Fruit fly (Drosophila melanogaster) whole organism, embryonic: ENCODE results near the gene Arfip.

Experiments used
- B-H2 ChIP-seq: fragments of 200-800 bp; sonication (Bioruptor generic); optimal IDR thresholded peaks from 2 replicates; lab custom pipeline; 2018; ENCODE audit warnings: missing biosample characterization, mild to moderate bottlenecking, missing genetic modification characterization
- BEAF-32 ChIP-seq: fragments of 200-800 bp; sonication (Bioruptor generic); optimal IDR thresholded peaks from 3 replicates; lab custom pipeline; 2017; ENCODE audit warnings: missing biosample characterization, missing genetic modification characterization, mild to moderate bottlenecking, moderate library complexity, missing genetic modification reagents
- Bgb ChIP-seq: fragments of 200-800 bp; sonication (Bioruptor generic); IDR thresholded peaks from 2 replicates; pipeline ENCODE4 v1.3.6; 2022; ENCODE audit warnings: missing biosample characterization, missing genetic modification characterization; ENCODE audit not compliant: partially characterized antibody
- Blimp-1 ChIP-seq: fragments of 200-800 bp; sonication (Bioruptor generic); optimal IDR thresholded peaks from 3 replicates; lab custom pipeline; 2018; ENCODE audit warnings: missing biosample characterization, missing genetic modification characterization, mild to moderate bottlenecking, moderate library complexity, missing genetic modification reagents
- CG10209 ChIP-seq: fragments of 200-800 bp; sonication (Bioruptor generic); optimal IDR thresholded peaks from 3 replicates; lab custom pipeline; 2017; ENCODE audit warnings: missing biosample characterization, mild to moderate bottlenecking, missing genetic modification characterization, missing genetic modification reagents
- CG11695 ChIP-seq: fragments of 200-800 bp; sonication (Bioruptor generic); IDR thresholded peaks from 3 replicates; pipeline ENCODE4 v1.3.6; 2022; ENCODE audit warnings: missing biosample characterization, missing genetic modification characterization
- CG12071 ChIP-seq: fragments of 200-800 bp; sonication (Bioruptor generic); optimal IDR thresholded peaks from 3 replicates; lab custom pipeline; 2018; ENCODE audit warnings: missing biosample characterization, mild to moderate bottlenecking, missing genetic modification characterization
- CG12769 ChIP-seq: fragments of 200-800 bp; sonication (Bioruptor generic); optimal IDR thresholded peaks from 2 replicates; lab custom pipeline; 2019; ENCODE audit warnings: missing biosample characterization, mild to moderate bottlenecking, missing genetic modification characterization, moderate library complexity
- CG13287 ChIP-seq: fragments of 200-800 bp; sonication (Bioruptor generic); IDR thresholded peaks from 2 replicates; pipeline ENCODE4 v1.3.6; 2022; ENCODE audit warnings: missing biosample characterization, missing genetic modification characterization; ENCODE audit not compliant: partially characterized antibody
- CG15601 ChIP-seq: fragments of 200-800 bp; sonication (Bioruptor generic); optimal IDR thresholded peaks from 3 replicates; lab custom pipeline; 2019; ENCODE audit warnings: missing biosample characterization, mild to moderate bottlenecking, missing genetic modification characterization, moderate library complexity
- CG1603 ChIP-seq: fragments of 200-800 bp; sonication (Bioruptor generic); optimal IDR thresholded peaks from 2 replicates; lab custom pipeline; 2019; ENCODE audit warnings: missing biosample characterization, mild to moderate bottlenecking, missing genetic modification characterization, moderate library complexity
- CG17912 ChIP-seq: fragments of 200-800 bp; sonication (Bioruptor generic); optimal IDR thresholded peaks from 2 replicates; lab custom pipeline; 2018; ENCODE audit warnings: missing biosample characterization, mild to moderate bottlenecking, missing genetic modification characterization
- CG18619 ChIP-seq: fragments of 200-800 bp; sonication (Bioruptor generic); optimal IDR thresholded peaks from 3 replicates; lab custom pipeline; 2017; ENCODE audit warnings: missing biosample characterization, mild to moderate bottlenecking, missing genetic modification characterization
- CG2116 ChIP-seq: fragments of 200-800 bp; sonication (Bioruptor generic); optimal IDR thresholded peaks from 3 replicates; lab custom pipeline; 2018; ENCODE audit warnings: missing biosample characterization, mild to moderate bottlenecking, missing genetic modification characterization
- CG30403 ChIP-seq: fragments of 200-800 bp; sonication (Bioruptor generic); optimal IDR thresholded peaks from 3 replicates; lab custom pipeline; 2016; ENCODE audit warnings: missing biosample characterization, missing genetic modification characterization
- CG31224 ChIP-seq: fragments of 200-800 bp; sonication (Bioruptor generic); IDR thresholded peaks from 2 replicates; pipeline ENCODE4 v1.3.6; 2022; ENCODE audit warnings: missing biosample characterization, missing genetic modification characterization
- CG34224 ChIP-seq: fragments of 200-800 bp; sonication (Bioruptor generic); IDR thresholded peaks from 3 replicates; pipeline ENCODE4 v1.3.6; 2022; ENCODE audit warnings: missing biosample characterization, missing genetic modification characterization; ENCODE audit not compliant: partially characterized antibody
- CG3995 ChIP-seq: fragments of 200-800 bp; sonication (Bioruptor generic); optimal IDR thresholded peaks from 3 replicates; lab custom pipeline; 2016; ENCODE audit warnings: missing biosample characterization, missing genetic modification characterization
- CG4328 ChIP-seq: fragments of 200-800 bp; sonication (Bioruptor generic); optimal IDR thresholded peaks from 3 replicates; lab custom pipeline; 2017; ENCODE audit warnings: missing biosample characterization, missing genetic modification reagents, missing genetic modification characterization
- CG7357 ChIP-seq: fragments of 200-800 bp; sonication (Bioruptor generic); IDR thresholded peaks from 3 replicates; pipeline ENCODE4 v1.3.6; 2022; ENCODE audit warnings: missing biosample characterization, missing genetic modification characterization
- CG8478 ChIP-seq: fragments of >200 bp; optimal IDR thresholded peaks from 2 replicates; lab custom pipeline; 2018
- CoRest ChIP-seq: fragments of 200-800 bp; sonication (Bioruptor generic); optimal IDR thresholded peaks from 3 replicates; lab custom pipeline; 2018; ENCODE audit warnings: missing biosample characterization, mild to moderate bottlenecking, missing genetic modification characterization, moderate library complexity
- E2f1 ChIP-seq: fragments of 200-800 bp; sonication (Bioruptor generic); IDR thresholded peaks from 2 replicates; pipeline ENCODE4 v1.3.6; 2022; ENCODE audit warnings: missing biosample characterization, missing genetic modification characterization
- E2f2 ChIP-seq: fragments of 200-800 bp; sonication (Bioruptor generic); IDR thresholded peaks from 2 replicates; pipeline ENCODE4 v1.3.6; 2022; ENCODE audit warnings: missing biosample characterization, missing genetic modification characterization
- Hand ChIP-seq: fragments of 200-800 bp; sonication (Bioruptor generic); optimal IDR thresholded peaks from 2 replicates; lab custom pipeline; 2017; ENCODE audit warnings: mild to moderate bottlenecking, missing biosample characterization, missing genetic modification reagents, missing genetic modification characterization
- Jarid2 ChIP-seq: fragments of 200-800 bp; sonication (Bioruptor generic); optimal IDR thresholded peaks from 3 replicates; lab custom pipeline; 2017; ENCODE audit warnings: mild to moderate bottlenecking, missing biosample characterization, missing genetic modification reagents, missing genetic modification characterization
- Max ChIP-seq: fragments of 200-800 bp; sonication (Bioruptor generic); optimal IDR thresholded peaks from 2 replicates; lab custom pipeline; 2016; ENCODE audit warnings: missing biosample characterization, mild to moderate bottlenecking, missing genetic modification characterization
- Med ChIP-seq: fragments of 200-800 bp; sonication (Bioruptor generic); peaks from one replicate; lab custom pipeline; 2016; ENCODE audit warnings: missing biosample characterization, missing genetic modification characterization, mild to moderate bottlenecking, inconsistent platforms, moderate library complexity
- NFAT ChIP-seq: fragments of 200-800 bp; sonication (Bioruptor generic); IDR thresholded peaks from 2 replicates; pipeline ENCODE4 v1.3.6; 2022; ENCODE audit warnings: missing biosample characterization, missing genetic modification characterization
- Neu2 ChIP-seq: fragments of 200-800 bp; sonication (Bioruptor generic); optimal IDR thresholded peaks from 3 replicates; lab custom pipeline; 2016; ENCODE audit warnings: missing biosample characterization, missing genetic modification characterization, borderline replicate concordance
- Rfx ChIP-seq: fragments of 200-800 bp; sonication (Bioruptor generic); IDR thresholded peaks from 2 replicates; pipeline ENCODE4 v1.3.6; 2022; ENCODE audit warnings: missing biosample characterization, missing genetic modification characterization
- Side ChIP-seq: fragments of 200-800 bp; sonication (Bioruptor generic); optimal IDR thresholded peaks from 2 replicates; lab custom pipeline; 2016; ENCODE audit warnings: missing biosample characterization, missing genetic modification characterization
- Ssrp ChIP-seq: fragments of 200-800 bp; sonication (Bioruptor generic); optimal IDR thresholded peaks from 2 replicates; lab custom pipeline; 2018; ENCODE audit warnings: missing biosample characterization, mild to moderate bottlenecking, missing genetic modification characterization, moderate library complexity
- ci ChIP-seq: fragments of 200-800 bp; sonication (Bioruptor generic); IDR thresholded peaks from 3 replicates; pipeline ENCODE4 v1.3.6; 2022; ENCODE audit warnings: missing biosample characterization, missing genetic modification characterization
- crol ChIP-seq: fragments of 200-800 bp; sonication (Bioruptor generic); IDR thresholded peaks from 2 replicates; pipeline ENCODE4 v1.3.6; 2022; ENCODE audit warnings: missing biosample characterization, missing genetic modification characterization
- cwo ChIP-seq: fragments of 200-800 bp; sonication (Bioruptor generic); optimal IDR thresholded peaks from 3 replicates; lab custom pipeline; 2017; ENCODE audit warnings: missing biosample characterization, missing genetic modification characterization, mild to moderate bottlenecking, moderate library complexity, missing genetic modification reagents
- esg ChIP-seq: fragments of 200-800 bp; sonication (Bioruptor generic); conservative IDR thresholded peaks from 2 replicates; pipeline ENCODE4 v1.3.6; 2022; ENCODE audit warnings: missing biosample characterization, missing genetic modification characterization
- ewg ChIP-seq: fragments of 200-800 bp; sonication (Bioruptor generic); optimal IDR thresholded peaks from 3 replicates; lab custom pipeline; 2017; ENCODE audit warnings: mild to moderate bottlenecking, missing biosample characterization, missing genetic modification reagents, missing genetic modification characterization
- eyg ChIP-seq: fragments of 200-800 bp; sonication (Bioruptor generic); optimal IDR thresholded peaks from 3 replicates; lab custom pipeline; 2016; ENCODE audit warnings: missing biosample characterization, missing genetic modification characterization
- gem ChIP-seq: fragments of 200-800 bp; sonication (Bioruptor generic); optimal IDR thresholded peaks from 2 replicates; lab custom pipeline; 2019; ENCODE audit warnings: missing biosample characterization, mild to moderate bottlenecking, missing genetic modification characterization, moderate library complexity
- gro ChIP-seq: fragments of 200-800 bp; sonication (Bioruptor generic); optimal IDR thresholded peaks from 2 replicates; lab custom pipeline; 2016; ENCODE audit warnings: missing biosample characterization, missing genetic modification characterization
- lov ChIP-seq, 2 experiments: fragments of 200-800 bp in 1 of 2; fragments of >200 bp in 1 of 2; sonication (Bioruptor generic) in 1 of 2; IDR thresholded peaks in 1 of 2; optimal IDR thresholded peaks in 1 of 2; 2 replicates in 1 of 2; 3 replicates in 1 of 2; pipeline versions ENCODE4 v1.3.6 to Lab custom; 2017 to 2022; ENCODE audit warnings: missing biosample characterization in 1 of 2, missing genetic modification characterization in 1 of 2
- rib ChIP-seq: fragments of 200-800 bp; sonication (Bioruptor generic); IDR thresholded peaks from 2 replicates; pipeline ENCODE4 v1.3.6; 2022; ENCODE audit warnings: missing biosample characterization, missing genetic modification characterization
- slou ChIP-seq: fragments of 200-800 bp; sonication (Bioruptor generic); optimal IDR thresholded peaks from 3 replicates; lab custom pipeline; 2016; ENCODE audit warnings: missing biosample characterization, missing genetic modification characterization
- ssp ChIP-seq: fragments of 200-800 bp; sonication (Bioruptor generic); IDR thresholded peaks from 2 replicates; pipeline ENCODE4 v1.3.6; 2022; ENCODE audit warnings: missing biosample characterization, missing genetic modification characterization
- toy ChIP-seq: fragments of 200-800 bp; sonication (Bioruptor generic); IDR thresholded peaks from 2 replicates; pipeline ENCODE4 v1.3.6; 2022; ENCODE audit warnings: missing biosample characterization, missing genetic modification characterization
- trem ChIP-seq: fragments of 200-800 bp; optimal IDR thresholded peaks from 3 replicates; lab custom pipeline; 2019; ENCODE audit warnings: missing biosample characterization, mild to moderate bottlenecking, missing genetic modification characterization, moderate library complexity
- unpg ChIP-seq: fragments of 200-800 bp; sonication (Bioruptor generic); optimal IDR thresholded peaks from 3 replicates; lab custom pipeline; 2018; ENCODE audit warnings: missing biosample characterization, mild to moderate bottlenecking, missing genetic modification characterization, moderate library complexity
- wek ChIP-seq: fragments of 200-800 bp; sonication (Bioruptor generic); optimal IDR thresholded peaks from 3 replicates; lab custom pipeline; 2018; ENCODE audit warnings: missing biosample characterization, mild to moderate bottlenecking, missing genetic modification characterization, moderate library complexity

Gene Arfip

dm6 chr3R:11209801-11210402, 24.9 kb downstream of the Arfip start, which contains the start of the genes SdhC and Tctp (continued):
- no peak for TF ChIP-seq crol (GFP tag; lab: Robert Waterston, UW)
- TF ChIP-seq CG18619 (GFP tag; lab: Kevin White, UChicago), result peak; percentile 20
- TF ChIP-seq E2f2 (GFP tag; lab: Robert Waterston, UW), result 0 out of 2 replicates have a peak, but pooled peaks have one; percentile 18
- TF ChIP-seq Side (GFP tag; lab: Kevin White, UChicago), result no peak
- TF ChIP-seq E2f1 (GFP tag; lab: Robert Waterston, UW), result no peak
- TF ChIP-seq toy (GFP tag; lab: Robert Waterston, UW), result no peak
- peak; percentile 62 for TF ChIP-seq CG15601 (tag; lab: Kevin White, UChicago)
- TF ChIP-seq Hand (GFP tag; lab: Kevin White, UChicago), result no peak
- TF ChIP-seq CG4328 (GFP tag; lab: Kevin White, UChicago), result peak; percentile 30
- peak; percentile 37 for TF ChIP-seq Rfx
- no peak for TF ChIP-seq esg (GFP tag; lab: Robert Waterston, UW)
- peak; percentile 23; the same call in 1 of the 3 replicates for TF ChIP-seq ci (GFP tag; lab: Robert Waterston, UW)
- no peak for TF ChIP-seq lov (optimal IDR thresholded peaks at IDR 0.05; lab: Kevin White, UChicago)
- no peak for TF ChIP-seq lov (GFP tag; IDR thresholded peaks at IDR 0.05; lab: Robert Waterston, UW)
- TF ChIP-seq wek (GFP tag; lab: Kevin White, UChicago), result no peak
- peak; percentile 72 for TF ChIP-seq Max (GFP tag; lab: Kevin White, UChicago)
- TF ChIP-seq Neu2, result no peak
- TF ChIP-seq CG12769 (tag; lab: Kevin White, UChicago), result peak; percentile 66
- no peak for TF ChIP-seq CG31224 (GFP tag; lab: Robert Waterston, UW)
- TF ChIP-seq CG7357 (GFP tag; lab: Robert Waterston, UW), result no peak
- no peak for TF ChIP-seq gro (GFP tag; lab: Kevin White, UChicago)
- TF ChIP-seq CG34224, result peak; percentile 32; the same call in 1 of the 3 replicates
- TF ChIP-seq Med (GFP tag; lab: Kevin White, UChicago), result peak; percentile 89
- peak; percentile 33; the same call in 1 of the 2 replicates for TF ChIP-seq NFAT
- no peak for TF ChIP-seq CG17912 (GFP tag; lab: Kevin White, UChicago)
- peak; percentile 45 for TF ChIP-seq CG3995 (GFP tag; lab: Kevin White, UChicago)
- TF ChIP-seq BEAF-32 (GFP tag; lab: Kevin White, UChicago), result peak; percentile 78
- no peak for TF ChIP-seq ssp (GFP tag; lab: Robert Waterston, UW)
- TF ChIP-seq CG2116 (GFP tag; lab: Kevin White, UChicago), result peak; percentile 76
- peak; percentile 74; the same call in 1 of the 2 replicates for TF ChIP-seq rib (GFP tag; lab: Robert Waterston, UW)
- TF ChIP-seq B-H2 (GFP tag; lab: Kevin White, UChicago), result peak; percentile 61
- TF ChIP-seq cwo, result no peak
- peak; percentile 64 for TF ChIP-seq CoRest (tag; lab: Kevin White, UChicago)
- TF ChIP-seq CG1603 (tag; lab: Kevin White, UChicago), result peak; percentile 36
- TF ChIP-seq CG12071, result no peak
- TF ChIP-seq Bgb (GFP tag; lab: Robert Waterston, UW), result peak; percentile 66
- peak; percentile 100 for TF ChIP-seq trem (tag; lab: Kevin White, UChicago)
- no peak for TF ChIP-seq eyg
- peak; percentile 12 for TF ChIP-seq CG10209
- TF ChIP-seq slou (GFP tag; lab: Kevin White, UChicago), result peak; percentile 3
- no peak for TF ChIP-seq CG11695
- peak; percentile 42 for TF ChIP-seq Blimp-1 (GFP tag; lab: Kevin White, UChicago)
- TF ChIP-seq Jarid2, result no peak
- TF ChIP-seq CG13287 (GFP tag; lab: Robert Waterston, UW), result peak; percentile 63
- TF ChIP-seq ewg (GFP tag; lab: Kevin White, UChicago), result peak; percentile 17
- TF ChIP-seq unpg, result peak; percentile 32
- TF ChIP-seq Ssrp (tag; lab: Kevin White, UChicago), result no peak
- TF ChIP-seq CG30403 (GFP tag; lab: Kevin White, UChicago), result peak; percentile 76
- TF ChIP-seq CG8478 (lab: Kevin White, UChicago), result no peak
- peak; percentile 62 for TF ChIP-seq gem (tag; lab: Kevin White, UChicago)
